Worm (Caenorhabditis elegans): Measurements from ENCODE around the gene ceh-34.

Gene ceh-34

DNA sequence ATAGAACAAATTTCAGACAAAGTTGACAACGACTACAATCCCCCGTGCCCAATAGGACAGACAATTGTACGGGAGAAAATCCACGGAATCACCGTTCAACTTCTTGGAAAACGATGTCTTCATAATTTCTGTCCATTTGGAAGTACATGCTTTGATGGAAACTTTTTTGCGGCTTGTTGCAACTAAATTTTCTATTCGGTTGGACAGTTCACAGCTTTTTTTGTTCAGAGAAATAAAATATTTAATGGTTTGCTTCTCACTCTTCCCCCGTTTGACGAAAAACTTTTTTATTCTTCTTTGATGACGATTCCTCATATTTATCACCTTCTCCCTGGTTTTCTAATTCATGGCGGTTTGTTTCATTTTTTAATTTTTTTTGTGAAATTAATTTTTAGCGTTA is 5.3 kb downstream of the ceh-34 start, which contains the start of gene C10G8.2:
Gene C10G8.2, plus strand, starts transcription at position 301 of the 400 bp plus-strand sequence.
- TF ChIP-seq unc-62 (GFP tag; optimal IDR thresholded peaks at IDR 0.05): no peak

DNA sequence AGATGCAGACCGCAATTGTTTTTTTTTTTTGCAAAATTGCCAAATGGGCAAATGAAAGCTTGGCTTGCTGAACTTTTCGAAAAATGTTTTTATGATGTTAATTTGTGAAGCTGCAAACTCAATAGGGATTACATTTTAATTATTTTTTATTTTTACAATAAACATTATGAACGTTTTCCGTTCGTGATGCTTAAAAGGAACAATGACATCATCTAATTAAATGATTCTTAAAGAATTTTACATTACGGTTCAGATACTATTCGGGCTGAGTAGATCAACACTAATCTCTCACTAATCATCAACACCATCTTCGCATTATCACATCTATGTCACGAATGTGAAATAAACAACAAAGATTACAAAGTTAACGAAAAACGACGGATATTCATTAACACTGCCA is 6.9 kb downstream of the ceh-34 start, which contains the start of gene C10G8.3:
Gene C10G8.3, plus strand, starts transcription at position 301 of the 400 bp plus-strand sequence.
- TF ChIP-seq unc-62 (GFP tag; optimal IDR thresholded peaks at IDR 0.05): no peak

DNA sequence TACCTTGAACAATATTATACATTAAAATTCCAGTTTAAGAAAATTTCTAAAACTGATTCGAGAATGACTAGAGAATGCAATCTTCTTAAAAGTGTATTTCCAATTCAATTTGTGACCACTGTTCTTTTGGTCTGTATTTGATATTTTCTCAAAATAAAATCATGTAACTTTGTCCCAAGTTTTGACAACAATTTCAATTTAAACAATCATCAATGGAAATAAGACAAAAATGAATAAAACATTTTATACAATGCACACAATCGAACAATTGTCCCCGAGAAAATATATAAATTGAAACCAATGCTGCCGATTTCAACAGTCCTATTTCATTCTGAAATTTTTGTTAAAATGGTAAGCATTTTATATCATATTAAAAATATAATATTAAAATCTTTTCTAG is 7.7 kb downstream of the ceh-34 start, which contains the start of gene C10G8.4:
Gene C10G8.4, plus strand, starts transcription at position 301 of the 400 bp plus-strand sequence.
- no peak for TF ChIP-seq unc-62 (GFP tag; optimal IDR thresholded peaks at IDR 0.05)

DNA sequence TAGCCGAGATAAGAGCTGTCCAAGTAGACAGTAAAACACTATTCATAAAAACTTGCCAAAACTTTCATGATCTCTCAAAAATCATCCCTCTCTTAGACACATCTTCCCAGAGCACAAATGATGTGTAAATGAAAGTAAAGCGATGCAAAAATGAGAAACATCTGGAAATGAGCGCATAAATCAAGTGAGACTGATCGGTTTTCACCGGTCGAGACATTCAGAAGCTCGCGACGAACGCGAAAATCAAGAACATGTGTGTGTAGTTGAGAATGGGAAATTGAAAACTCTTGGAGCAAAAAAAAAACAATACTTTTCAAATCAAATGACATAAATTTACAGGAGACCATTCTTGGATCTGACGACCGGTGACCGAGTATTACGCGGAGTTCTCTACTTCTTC is 15.0 kb downstream of the ceh-34 start:
- no peak for TF ChIP-seq unc-62 (GFP tag; optimal IDR thresholded peaks at IDR 0.05)

DNA sequence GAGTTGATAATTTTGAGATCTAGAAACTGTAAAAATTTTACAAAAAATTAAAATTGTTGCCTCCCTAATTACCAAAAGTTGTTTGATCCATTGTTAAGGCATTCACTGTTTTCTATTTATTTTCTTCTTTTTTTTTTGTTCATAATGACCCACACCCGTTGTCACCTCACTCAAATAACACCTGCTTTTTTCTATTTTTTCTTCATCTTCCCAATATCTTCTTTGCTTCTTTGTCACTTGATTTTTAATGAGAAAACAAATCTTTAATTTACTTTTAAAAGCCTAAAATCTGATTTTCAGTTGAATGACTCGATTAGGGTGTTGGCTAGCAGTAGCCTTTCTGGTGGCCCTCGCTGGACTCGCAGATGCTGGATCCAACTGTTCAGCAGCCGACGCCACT is 16.0 kb downstream of the ceh-34 start, which contains the start of gene ncx-2:
Gene ncx-2, plus strand, starts transcription at position 301 of the 400 bp plus-strand sequence.
- TF ChIP-seq unc-62 (GFP tag; optimal IDR thresholded peaks at IDR 0.05): no peak

DNA sequence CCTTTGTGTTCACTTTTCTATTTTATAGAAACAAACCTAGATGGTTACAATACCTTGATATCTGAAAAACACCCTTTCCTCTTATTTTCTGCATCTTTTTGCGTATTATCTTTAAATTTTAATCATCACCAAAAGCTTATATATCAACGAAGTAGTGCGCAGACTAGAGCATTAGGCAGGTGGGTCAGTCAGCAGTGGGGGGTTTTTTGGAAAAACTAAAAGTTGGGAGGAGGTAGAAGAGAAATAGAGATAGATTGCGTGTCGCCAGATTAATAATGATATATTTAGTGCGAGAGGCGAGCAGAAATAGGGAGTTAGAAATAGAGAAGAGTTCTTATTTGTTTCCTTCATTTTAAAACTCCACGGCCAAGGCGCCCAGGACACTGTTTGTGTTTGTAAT is 18.2 kb downstream of the ceh-34 start:
- no peak for TF ChIP-seq unc-62 (GFP tag; optimal IDR thresholded peaks at IDR 0.05)

DNA sequence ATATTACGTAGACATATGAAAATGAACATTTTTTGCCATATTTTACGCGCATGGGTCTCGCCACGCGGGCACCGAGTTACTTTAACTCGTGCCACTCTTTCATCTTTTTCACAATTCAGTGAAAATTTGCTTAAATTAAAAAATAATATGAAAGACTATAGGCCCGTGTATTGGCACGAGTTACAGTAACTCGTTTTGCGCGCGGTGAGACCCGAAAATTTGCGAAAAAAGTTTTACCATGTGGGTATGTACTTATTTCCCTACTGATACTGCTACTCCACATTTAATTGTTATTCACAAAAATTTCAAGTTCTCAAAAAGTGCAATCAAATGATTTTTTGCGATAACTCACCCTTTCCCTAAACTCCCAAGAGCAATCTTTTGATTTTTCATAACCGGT is 21.6 kb downstream of the ceh-34 start:
- TF ChIP-seq unc-62 (GFP tag; optimal IDR thresholded peaks at IDR 0.05): no peak

DNA sequence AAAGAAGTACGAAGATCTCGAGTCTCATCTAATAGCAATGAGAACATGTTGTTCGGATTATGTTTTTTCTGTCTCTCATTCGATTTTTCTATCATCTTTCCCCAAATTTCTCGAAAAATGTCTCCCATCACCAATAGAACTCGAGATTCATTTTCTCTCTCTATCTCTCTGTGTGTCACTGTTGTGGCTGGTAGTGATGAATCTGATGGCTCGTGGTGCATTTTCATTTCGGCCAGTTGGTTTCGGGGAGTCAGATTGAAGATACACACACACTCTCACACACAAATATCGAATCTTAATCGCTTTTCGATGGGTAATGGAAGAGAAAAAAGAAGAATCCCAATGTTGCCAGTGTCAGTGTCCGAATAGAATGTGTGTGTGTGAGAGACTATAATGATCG is 23.4 kb downstream of the ceh-34 start:
- no peak for TF ChIP-seq unc-62 (GFP tag; optimal IDR thresholded peaks at IDR 0.05)

DNA sequence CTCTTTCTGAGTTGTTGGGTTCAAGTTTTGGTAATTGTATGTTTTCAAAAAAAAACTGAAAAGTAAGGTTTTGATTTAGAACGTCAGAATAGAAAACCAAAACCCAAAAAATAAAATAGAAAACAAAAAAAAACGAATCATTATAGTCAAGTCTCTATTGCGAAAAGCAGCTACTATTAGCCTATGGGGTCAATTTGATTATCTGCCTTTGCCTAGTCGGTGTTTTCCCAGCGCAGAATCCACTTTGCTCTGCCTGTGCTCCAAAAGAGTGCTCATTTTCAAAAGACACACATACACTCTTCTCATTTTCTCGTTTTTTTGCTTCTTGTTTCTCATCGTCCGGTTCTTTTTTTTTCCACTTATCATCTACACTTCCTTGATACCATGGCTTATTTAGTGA is 30.7 kb downstream of the ceh-34 start:
- TF ChIP-seq unc-62 (GFP tag; optimal IDR thresholded peaks at IDR 0.05): no peak

DNA sequence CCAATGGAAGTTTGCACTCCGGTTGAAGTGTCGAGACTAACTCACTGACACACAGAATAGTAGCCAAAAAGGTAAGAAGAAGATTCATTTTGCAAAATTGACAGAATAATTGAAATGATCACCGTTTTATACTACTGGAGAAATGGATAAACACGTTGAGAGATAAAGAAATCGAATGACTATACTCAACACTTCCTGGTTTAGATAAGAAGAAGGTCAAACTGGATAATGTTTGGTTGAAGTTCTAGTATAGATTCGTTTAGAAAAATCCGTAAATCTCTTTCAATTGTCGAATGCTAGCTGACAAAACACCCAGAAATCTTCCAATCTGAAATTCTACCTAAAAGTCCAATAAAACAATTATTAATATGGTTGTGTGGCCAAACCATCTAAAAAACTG is 32.1 kb downstream of the ceh-34 start, which contains the start of gene Y49G5A.1:
Gene Y49G5A.1, minus strand, starts transcription at position 101 of the 400 bp plus-strand sequence.
- no peak for TF ChIP-seq unc-62 (GFP tag; optimal IDR thresholded peaks at IDR 0.05)

DNA sequence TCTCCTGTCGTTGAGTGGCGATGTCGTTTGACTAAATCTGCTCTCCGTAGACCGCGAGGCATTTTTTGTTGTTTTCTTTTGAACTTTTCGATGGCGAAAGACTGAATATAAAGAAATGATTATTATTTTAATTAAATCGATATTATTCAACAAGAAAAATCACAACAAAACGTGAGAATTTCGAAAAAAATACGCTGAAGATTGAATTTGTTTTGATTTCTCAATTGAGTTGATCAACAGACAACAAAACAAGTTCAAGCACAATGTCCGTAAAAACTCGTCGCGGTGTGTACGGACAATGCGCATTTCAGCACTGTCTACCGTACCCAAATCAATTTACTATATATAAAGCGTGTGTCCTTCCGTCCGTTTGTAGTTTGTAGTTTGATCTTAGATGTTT is 41.4 kb downstream of the ceh-34 start, which contains the start of gene B0238.9:
Gene B0238.9, minus strand, starts transcription at position 101 of the 400 bp plus-strand sequence.
- no peak for TF ChIP-seq unc-62 (GFP tag; optimal IDR thresholded peaks at IDR 0.05)

DNA sequence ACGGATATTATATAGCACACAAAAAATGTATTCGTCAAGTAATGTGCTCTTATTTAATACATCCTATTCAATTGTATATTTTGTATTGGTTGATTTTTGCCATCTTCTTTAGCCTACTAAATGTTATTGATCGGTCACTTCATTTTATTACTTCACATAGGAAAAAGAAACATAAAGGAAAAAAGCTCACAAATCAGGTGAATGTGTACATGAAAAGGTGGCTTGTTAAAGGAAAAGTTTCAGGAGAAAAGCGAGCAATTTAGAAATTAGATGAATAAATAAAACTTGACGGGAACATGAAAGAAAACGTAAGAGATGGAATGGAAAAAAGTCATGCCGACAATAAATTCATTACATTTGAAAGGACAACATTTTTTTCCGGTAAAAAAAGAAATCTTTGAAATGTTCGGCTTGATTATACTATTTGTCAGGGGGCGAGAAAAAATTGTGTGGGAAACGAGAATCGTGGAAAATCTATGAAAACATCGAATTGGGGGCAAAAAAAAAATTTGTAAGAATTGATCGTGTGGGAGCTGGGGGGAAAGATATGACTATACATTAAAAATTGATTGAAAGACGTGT is 43.9 kb downstream of the ceh-34 start:
- no peak for TF ChIP-seq unc-62 (GFP tag; optimal IDR thresholded peaks at IDR 0.05)

DNA sequence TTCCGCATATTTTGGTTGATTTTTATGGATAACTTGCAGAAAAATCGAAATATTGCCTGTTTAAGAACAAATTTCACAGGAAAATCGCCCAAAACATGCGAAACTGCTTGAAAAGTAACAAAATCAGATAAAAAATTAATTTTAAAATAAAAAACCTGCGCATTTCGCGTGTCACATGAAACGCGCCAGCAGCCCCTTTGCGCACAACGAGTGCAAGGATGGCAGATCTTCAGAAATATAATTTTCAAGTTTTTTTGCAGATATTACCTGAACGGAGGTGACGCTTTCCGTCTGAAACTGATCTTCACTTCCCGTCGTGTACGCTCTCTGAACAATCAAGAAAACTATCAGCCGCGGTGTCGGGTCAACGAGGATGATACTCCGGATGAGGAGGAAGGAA is 44.4 kb downstream of the ceh-34 start:
- TF ChIP-seq unc-62 (GFP tag; optimal IDR thresholded peaks at IDR 0.05): no peak

DNA sequence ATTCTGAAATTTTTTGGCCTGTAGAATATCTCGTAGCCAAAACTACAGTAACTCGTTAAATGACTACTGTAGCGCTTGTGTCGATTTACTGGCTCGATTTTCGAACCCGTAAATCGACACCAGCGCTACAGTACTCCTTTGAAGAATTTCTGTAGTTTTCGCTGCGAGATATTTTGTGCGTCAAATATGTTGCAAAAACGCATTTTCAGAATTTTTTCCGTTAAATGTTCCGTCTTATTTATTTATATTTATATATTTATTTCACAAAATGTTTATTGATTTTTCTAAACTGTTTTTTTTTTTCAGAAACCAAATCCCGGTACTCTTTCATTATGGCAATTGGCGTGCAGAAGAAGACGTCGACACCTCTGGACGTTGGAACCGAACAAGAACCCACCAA is 45.6 kb downstream of the ceh-34 start, which contains the start of gene natc-2:
Gene natc-2, plus strand, starts transcription at position 301 of the 400 bp plus-strand sequence.
- TF ChIP-seq unc-62 (GFP tag; optimal IDR thresholded peaks at IDR 0.05): no peak

DNA sequence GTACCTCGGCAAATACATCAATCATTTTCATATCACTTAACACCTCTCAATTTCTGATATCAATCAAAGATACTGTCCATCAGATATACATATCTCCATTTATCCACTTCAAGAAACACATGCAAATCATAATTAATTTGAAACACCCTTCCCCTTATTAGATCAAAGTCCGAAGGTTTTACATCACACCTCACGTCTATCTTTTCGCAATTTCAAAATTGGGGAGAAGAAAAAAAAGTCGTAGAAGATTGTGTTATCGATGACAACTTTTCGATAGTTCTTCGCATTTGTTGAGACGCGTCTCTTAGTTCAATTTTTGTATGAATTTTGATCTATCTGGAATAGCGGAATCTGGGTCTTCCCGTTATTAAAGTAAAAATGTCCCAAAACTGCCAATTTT is 46.1 kb downstream of the ceh-34 start:
- TF ChIP-seq unc-62 (GFP tag; optimal IDR thresholded peaks at IDR 0.05): no peak

DNA sequence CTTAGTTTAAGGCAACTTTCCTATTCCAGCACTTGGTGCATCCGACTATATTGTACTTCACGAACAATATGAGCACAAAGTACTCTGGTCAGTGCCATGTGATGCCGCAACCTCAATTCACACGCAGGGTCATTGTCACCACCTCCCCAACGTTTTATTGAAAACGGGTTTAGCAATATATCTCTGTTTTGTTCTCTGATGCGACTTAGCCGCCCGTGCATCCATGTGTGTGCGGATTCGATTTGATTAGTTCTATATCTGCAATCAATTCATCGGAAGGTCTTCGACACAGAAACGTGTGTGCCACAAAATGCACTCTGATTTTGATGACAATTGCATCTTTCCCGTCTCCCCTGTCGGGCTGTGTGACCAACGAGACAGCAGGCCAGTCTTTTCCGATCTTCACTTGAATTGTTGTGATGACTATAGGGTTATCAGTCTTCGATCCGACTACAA is 46.7 kb downstream of the ceh-34 start:
- no peak for TF ChIP-seq unc-62 (GFP tag; optimal IDR thresholded peaks at IDR 0.05)

DNA sequence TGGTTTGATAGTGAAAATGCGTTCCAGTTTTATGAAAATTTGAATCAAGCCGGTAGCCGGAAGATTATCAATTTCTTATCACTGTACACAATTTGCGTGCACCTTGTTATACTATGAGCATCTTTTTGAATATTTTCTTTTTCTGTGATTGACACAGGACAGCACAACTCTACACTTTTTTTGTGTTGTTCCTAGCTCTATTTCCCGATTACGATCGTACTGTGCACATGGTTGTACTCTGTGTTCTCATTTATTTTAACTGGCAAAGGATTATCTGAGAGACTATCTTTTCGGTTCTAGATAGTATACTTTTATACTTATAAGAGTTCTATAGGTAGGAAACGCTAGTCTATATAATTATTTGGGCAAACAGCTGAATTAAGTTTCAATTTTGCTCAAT is 47.3 kb downstream of the ceh-34 start:
- no peak for TF ChIP-seq unc-62 (GFP tag; optimal IDR thresholded peaks at IDR 0.05)
